Worm (Caenorhabditis elegans) whole organism, L4/young adult: ENCODE measurements around the gene F49H12.3.

Experiments
- W03F9.2 ChIP-seq: fragments of 150-350 bp; optimal IDR thresholded peaks from 2 replicates; lab custom pipeline; 2014; ENCODE audit warnings: missing biosample characterization, missing genetic modification characterization
- him-1 ChIP-seq: sonication (generic microtip); optimal IDR thresholded peaks from 2 replicates; lab custom pipeline; 2016; ENCODE audit warnings: missing genotype, missing genetic modification reagents, missing genetic modification characterization, missing compliant biosample characterization

DNA sequence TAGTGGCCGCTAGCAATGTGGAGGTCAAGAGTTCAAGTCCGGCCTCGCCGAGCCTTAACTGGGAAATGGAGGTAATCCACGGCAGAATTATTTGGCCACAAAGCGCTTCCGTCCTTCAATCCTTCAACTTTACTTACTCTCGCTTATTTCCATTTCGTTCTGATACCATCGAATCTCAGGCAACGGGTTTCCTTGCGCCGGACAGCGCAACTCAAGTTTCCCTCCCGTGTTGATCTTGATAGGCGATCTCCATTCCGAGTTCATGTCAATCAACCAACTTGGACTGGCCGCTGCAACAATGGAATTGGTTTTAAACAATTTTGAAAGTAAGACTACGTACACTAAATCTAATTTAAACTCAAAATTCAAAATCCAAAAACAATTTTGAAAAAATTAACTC is 43.3 kb upstream of the F49H12.3 start:
- TF ChIP-seq W03F9.2 (tag; lab: Kevin White, UChicago) (no peak), him-1 (tag; lab: Kevin White, UChicago) (no peak)
